Worm (Caenorhabditis elegans): ENCODE measurements around the gene T14G8.6.

T14G8.6 gene

ce11 chrX:12873688-12874364 lies 11.2 kb upstream of the T14G8.6 start:
- TF ChIP-seq lin-11 (tag; optimal IDR thresholded peaks at IDR 0.05) (no peak), Y55F3AM.14 (GFP tag; optimal IDR thresholded peaks at IDR 0.05) (no peak), ceh-82 (tag; optimal IDR thresholded peaks at IDR 0.05) (no peak), fos-1 (tag; optimal IDR thresholded peaks at IDR 0.05) (no peak), sma-9 (GFP tag; optimal IDR thresholded peaks at IDR 0.05) (peak; percentile 81), sma-9 (tag; optimal IDR thresholded peaks at IDR 0.05) (no peak), nhr-237 (tag; optimal IDR thresholded peaks at IDR 0.05) (no peak), nhr-6 (tag; optimal IDR thresholded peaks at IDR 0.05) (peak; percentile 15), mdl-1 (tag; optimal IDR thresholded peaks at IDR 0.05) (peak in 1 of 2 experiments; percentile 53), crh-2 (tag; optimal IDR thresholded peaks at IDR 0.05) (peak; percentile 39), sma-3 (GFP tag; optimal IDR thresholded peaks at IDR 0.05) (peak; percentile 33), snpc-4 (tag; optimal IDR thresholded peaks at IDR 0.05) (no peak), nhr-25 (tag; optimal IDR thresholded peaks at IDR 0.05) (no peak), nhr-129 (tag; optimal IDR thresholded peaks at IDR 0.05) (peak; percentile 79), aly-2 (tag; optimal IDR thresholded peaks at IDR 0.05) (no peak), nhr-21 (tag; optimal IDR thresholded peaks at IDR 0.05) (no peak), unc-39 (tag; optimal IDR thresholded peaks at IDR 0.05) (no peak), R02D3.7 (tag; optimal IDR thresholded peaks at IDR 0.05) (no peak), lin-39 (tag; optimal IDR thresholded peaks at IDR 0.05) (no peak), ZK546.5 (tag; optimal IDR thresholded peaks at IDR 0.05) (no peak), unc-55 (GFP tag; optimal IDR thresholded peaks at IDR 0.05) (no peak), mbf-1 (tag; optimal IDR thresholded peaks at IDR 0.05) (no peak), ztf-4 (tag; optimal IDR thresholded peaks at IDR 0.05) (peak; percentile 48), lin-13 (GFP tag; optimal IDR thresholded peaks at IDR 0.05) (no peak), lsy-2 (tag; optimal IDR thresholded peaks at IDR 0.05) (peak in 1 of 2 experiments; percentile 39), F13H6.1 (tag; optimal IDR thresholded peaks at IDR 0.05) (peak; percentile 78)

DNA sequence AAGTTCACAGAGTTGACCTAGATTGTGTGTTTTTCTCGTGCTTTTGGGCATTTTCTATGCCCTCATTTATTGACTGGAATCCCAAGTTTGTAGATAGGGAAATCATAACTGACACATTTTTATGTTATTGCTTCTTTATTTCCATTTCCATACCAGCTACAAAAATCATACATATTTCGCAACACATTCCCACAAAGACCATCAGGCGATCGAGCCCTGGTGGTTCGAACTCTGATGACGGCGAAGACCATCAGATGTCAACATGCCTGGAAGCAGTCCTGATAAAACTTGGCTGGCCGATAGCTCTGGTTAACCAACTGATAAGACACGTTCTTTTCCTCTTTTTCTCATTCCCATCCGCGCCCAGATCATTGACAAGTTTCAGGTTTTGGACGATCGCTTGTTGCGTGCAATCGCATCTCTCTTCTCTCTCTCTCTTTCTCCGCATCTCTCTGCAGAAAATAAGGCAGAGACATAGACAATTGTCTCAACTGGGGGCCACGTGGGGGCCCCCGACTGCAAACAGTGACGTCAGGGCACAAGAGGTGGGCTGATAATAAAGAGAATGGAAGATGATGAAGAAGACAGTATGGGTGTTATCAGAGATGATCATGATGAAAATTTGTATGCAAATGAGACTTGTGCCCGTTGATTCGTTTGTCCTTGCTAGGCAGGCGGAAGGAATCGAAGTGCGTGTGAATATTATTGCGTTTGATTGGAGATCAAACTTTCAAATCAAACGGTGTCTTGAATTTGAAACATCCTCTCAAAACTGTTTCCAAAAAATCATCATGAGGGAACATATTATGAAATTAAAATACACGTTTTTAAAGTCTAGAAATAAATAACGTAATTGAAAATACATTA lies 9.6 kb upstream of the T14G8.6 start:
- TF ChIP-seq Y55F3AM.14 (GFP tag; optimal IDR thresholded peaks at IDR 0.05) = peak; percentile 90
- TF ChIP-seq gmeb-1 (tag; optimal IDR thresholded peaks at IDR 0.05) = peak; percentile 77
- TF ChIP-seq mbf-1 (tag; optimal IDR thresholded peaks at IDR 0.05) = no peak
- TF ChIP-seq nhr-77 (tag; optimal IDR thresholded peaks at IDR 0.05) = peak; percentile 63
- TF ChIP-seq ztf-11 (tag; optimal IDR thresholded peaks at IDR 0.05) = no peak
- TF ChIP-seq snpc-4 (tag; optimal IDR thresholded peaks at IDR 0.05) = no peak
- no peak for TF ChIP-seq nhr-12 (tag; optimal IDR thresholded peaks at IDR 0.05)
- no peak for TF ChIP-seq nhr-11 (tag; optimal IDR thresholded peaks at IDR 0.05)
- no peak for TF ChIP-seq alr-1 (tag; optimal IDR thresholded peaks at IDR 0.05)
- no peak for TF ChIP-seq ZK546.5 (tag; optimal IDR thresholded peaks at IDR 0.05)
- no peak for TF ChIP-seq peb-1 (tag; optimal IDR thresholded peaks at IDR 0.05)
- TF ChIP-seq fos-1 (tag; optimal IDR thresholded peaks at IDR 0.05) = peak; percentile 97
- TF ChIP-seq nhr-10 (tag; optimal IDR thresholded peaks at IDR 0.05) = peak; percentile 64
- TF ChIP-seq lsy-2 (tag; optimal IDR thresholded peaks at IDR 0.05) = peak; percentile 23 to 79
- TF ChIP-seq R02D3.7 (tag; optimal IDR thresholded peaks at IDR 0.05) = no peak
- peak; percentile 74 for TF ChIP-seq lin-13 (GFP tag; optimal IDR thresholded peaks at IDR 0.05)
- no peak for TF ChIP-seq nhr-237 (tag; optimal IDR thresholded peaks at IDR 0.05)
- TF ChIP-seq sem-4 (tag; optimal IDR thresholded peaks at IDR 0.05) = peak; percentile 80
- no peak for TF ChIP-seq unc-55 (GFP tag; optimal IDR thresholded peaks at IDR 0.05)
- no peak for TF ChIP-seq nhr-23 (tag; optimal IDR thresholded peaks at IDR 0.05)
- peak; percentile 88 for TF ChIP-seq ztf-4 (tag; optimal IDR thresholded peaks at IDR 0.05)
- peak; percentile 29 for TF ChIP-seq nhr-6 (tag; optimal IDR thresholded peaks at IDR 0.05)
- TF ChIP-seq nhr-25 (tag; optimal IDR thresholded peaks at IDR 0.05) = peak; percentile 92
- TF ChIP-seq sma-9 (GFP tag; optimal IDR thresholded peaks at IDR 0.05) = peak; percentile 99
- TF ChIP-seq sma-9 (tag; optimal IDR thresholded peaks at IDR 0.05) = peak; percentile 90
- TF ChIP-seq mdl-1 (tag; optimal IDR thresholded peaks at IDR 0.05) = peak; percentile 99
- no peak for TF ChIP-seq ama-1 (optimal IDR thresholded peaks at IDR 0.05)
- no peak for TF ChIP-seq ceh-16 (tag; optimal IDR thresholded peaks at IDR 0.05)
- peak; percentile 1 for TF ChIP-seq mab-5 (tag; optimal IDR thresholded peaks at IDR 0.05)
- TF ChIP-seq egl-27 (tag; optimal IDR thresholded peaks at IDR 0.05) = peak; percentile 93
- no peak for TF ChIP-seq zag-1 (tag; optimal IDR thresholded peaks at IDR 0.05)
- no peak for TF ChIP-seq unc-39 (tag; optimal IDR thresholded peaks at IDR 0.05)
- TF ChIP-seq unc-62 (GFP tag; optimal IDR thresholded peaks at IDR 0.05) = no peak
- TF ChIP-seq blmp-1 (tag; optimal IDR thresholded peaks at IDR 0.05; ENCODE audit: insufficient read depth) = peak; percentile 72
- no peak for TF ChIP-seq ceh-82 (tag; optimal IDR thresholded peaks at IDR 0.05)
- peak; percentile 49 for TF ChIP-seq skn-1 (tag; optimal IDR thresholded peaks at IDR 0.05)
- no peak for TF ChIP-seq lin-11 (tag; optimal IDR thresholded peaks at IDR 0.05)
- TF ChIP-seq nhr-129 (tag; optimal IDR thresholded peaks at IDR 0.05) = peak; percentile 90
- peak; percentile 66 for TF ChIP-seq C34F6.9 (tag; optimal IDR thresholded peaks at IDR 0.05)
- TF ChIP-seq F13H6.1 (tag; optimal IDR thresholded peaks at IDR 0.05) = peak; percentile 98
- TF ChIP-seq aly-2 (tag; optimal IDR thresholded peaks at IDR 0.05) = no peak
- TF ChIP-seq crh-2 (tag; optimal IDR thresholded peaks at IDR 0.05) = peak; percentile 97
- peak; percentile 96 for TF ChIP-seq nhr-21 (tag; optimal IDR thresholded peaks at IDR 0.05)
- TF ChIP-seq elt-1 (tag; optimal IDR thresholded peaks at IDR 0.05) = no peak

Data from whole organism, L2 larva.